Fruit fly (Drosophila melanogaster) whole organism, prepupa: Measurements from ENCODE around the gene DCTN6-p27.

Experiments
- Blimp-1 ChIP-seq: fragments of 200-800 bp; sonication (Bioruptor generic); optimal IDR thresholded peaks from 3 replicates; lab custom pipeline; 2017; ENCODE audit warnings: missing biosample characterization, missing genetic modification characterization, mild to moderate bottlenecking, moderate library complexity, missing genetic modification reagents
- CG10631 ChIP-seq: fragments of 200-800 bp; sonication (Bioruptor generic); optimal IDR thresholded peaks from 2 replicates; lab custom pipeline; 2016; ENCODE audit warnings: missing biosample characterization, missing genetic modification characterization
- CG10669 ChIP-seq: fragments of 200-800 bp; sonication (Bioruptor generic); optimal IDR thresholded peaks from 3 replicates; lab custom pipeline; 2018; ENCODE audit warnings: missing biosample characterization, mild to moderate bottlenecking, missing genetic modification characterization, moderate library complexity
- CG15336 ChIP-seq: fragments of 200-800 bp; sonication (Bioruptor generic); IDR thresholded peaks from 2 replicates; pipeline ENCODE4 v1.3.6; 2022; ENCODE audit warnings: missing biosample characterization, missing genetic modification characterization
- CG16779 ChIP-seq: fragments of 200-800 bp; sonication (Bioruptor generic); optimal IDR thresholded peaks from 3 replicates; lab custom pipeline; 2017; ENCODE audit warnings: missing biosample characterization, mild to moderate bottlenecking, missing genetic modification characterization
- CG32006 ChIP-seq: fragments of 200-800 bp; sonication (Bioruptor generic); optimal IDR thresholded peaks from 3 replicates; lab custom pipeline; 2017; ENCODE audit warnings: missing biosample characterization, mild to moderate bottlenecking, missing genetic modification characterization
- CG34406 ChIP-seq: fragments of 200-800 bp; sonication (Bioruptor generic); optimal IDR thresholded peaks from 3 replicates; lab custom pipeline; 2016; ENCODE audit warnings: missing biosample characterization, missing genetic modification characterization
- CG3919 ChIP-seq: fragments of 200-800 bp; sonication (Bioruptor generic); optimal IDR thresholded peaks from 3 replicates; lab custom pipeline; 2016; ENCODE audit warnings: missing biosample characterization, missing genetic modification characterization
- CG6808 ChIP-seq: fragments of 200-800 bp; sonication (Bioruptor generic); optimal IDR thresholded peaks from 3 replicates; lab custom pipeline; 2017; ENCODE audit warnings: missing biosample characterization, missing genetic modification characterization, mild to moderate bottlenecking, moderate library complexity, missing genetic modification reagents
- CG6854 ChIP-seq: fragments of 200-800 bp; sonication (Bioruptor generic); optimal IDR thresholded peaks from 2 replicates; lab custom pipeline; 2017; ENCODE audit warnings: missing biosample characterization, mild to moderate bottlenecking, missing genetic modification characterization
- CG8119 ChIP-seq: fragments of 200-800 bp; sonication (Bioruptor generic); IDR thresholded peaks from 3 replicates; pipeline ENCODE4 v1.3.6; 2022; ENCODE audit warnings: missing biosample characterization, missing genetic modification characterization
- CG8632 ChIP-seq: fragments of 200-800 bp; sonication (Bioruptor generic); optimal IDR thresholded peaks from 3 replicates; lab custom pipeline; 2016; ENCODE audit warnings: missing biosample characterization, missing genetic modification characterization
- CG9139 ChIP-seq: fragments of 200-800 bp; sonication (Bioruptor generic); optimal IDR thresholded peaks from 3 replicates; lab custom pipeline; 2017; ENCODE audit warnings: missing biosample characterization, mild to moderate bottlenecking, missing genetic modification characterization
- Eip75B ChIP-seq: fragments of 200-800 bp; sonication (Bioruptor generic); optimal IDR thresholded peaks from 3 replicates; lab custom pipeline; 2016; ENCODE audit warnings: missing biosample characterization, missing genetic modification characterization
- Eip78C ChIP-seq: fragments of 200-800 bp; sonication (Bioruptor generic); peaks from one replicate; lab custom pipeline; 2016; ENCODE audit warnings: missing biosample characterization, missing genetic modification characterization
- Eip93F ChIP-seq: fragments of 200-800 bp; sonication (Bioruptor generic); optimal IDR thresholded peaks from 2 replicates; lab custom pipeline; 2016; ENCODE audit warnings: missing biosample characterization, mild to moderate bottlenecking, missing genetic modification characterization
- Hr38 ChIP-seq: sonication (Bioruptor generic); optimal IDR thresholded peaks from 2 replicates; lab custom pipeline; 2016; ENCODE audit warnings: missing biosample characterization, missing genetic modification characterization
- Hr39 ChIP-seq: fragments of 200-800 bp; sonication (Bioruptor generic); optimal IDR thresholded peaks from 2 replicates; lab custom pipeline; 2016; ENCODE audit warnings: missing biosample characterization, missing genetic modification characterization
- Hr4 ChIP-seq: fragments of 200-800 bp; sonication (Bioruptor generic); optimal IDR thresholded peaks from 3 replicates; lab custom pipeline; 2016; ENCODE audit warnings: missing biosample characterization, missing genetic modification characterization
- Met ChIP-seq: fragments of 200-800 bp; sonication (Bioruptor generic); optimal IDR thresholded peaks from 3 replicates; lab custom pipeline; 2016; ENCODE audit warnings: missing biosample characterization, missing genetic modification characterization
- OdsH ChIP-seq: fragments of 200-800 bp; sonication (Bioruptor generic); optimal IDR thresholded peaks from 3 replicates; lab custom pipeline; 2016; ENCODE audit warnings: missing biosample characterization, missing genetic modification characterization
- Sox102F ChIP-seq: fragments of 200-800 bp; sonication (Bioruptor generic); optimal IDR thresholded peaks from 2 replicates; lab custom pipeline; 2016; ENCODE audit warnings: missing biosample characterization, mild to moderate bottlenecking, missing genetic modification characterization
- Sox14 ChIP-seq: fragments of 200-800 bp; sonication (Bioruptor generic); optimal IDR thresholded peaks from 3 replicates; lab custom pipeline; 2016; ENCODE audit warnings: missing biosample characterization, missing genetic modification characterization
- Sox15 ChIP-seq: fragments of 200-800 bp; sonication (Bioruptor generic); optimal IDR thresholded peaks from 3 replicates; lab custom pipeline; 2016; ENCODE audit warnings: missing biosample characterization, missing genetic modification characterization
- achi ChIP-seq: fragments of 200-800 bp; sonication (Bioruptor generic); optimal IDR thresholded peaks from 3 replicates; lab custom pipeline; 2016; ENCODE audit warnings: missing biosample characterization, missing genetic modification characterization
- cyc ChIP-seq: fragments of 200-800 bp; sonication (Bioruptor generic); optimal IDR thresholded peaks from 3 replicates; lab custom pipeline; 2016; ENCODE audit warnings: missing biosample characterization, missing genetic modification characterization
- dac ChIP-seq: fragments of 200-800 bp; sonication (Bioruptor generic); optimal IDR thresholded peaks from 2 replicates; lab custom pipeline; 2017; ENCODE audit warnings: missing biosample characterization, mild to moderate bottlenecking, missing genetic modification characterization
- dsx ChIP-seq: fragments of 200-800 bp; optimal IDR thresholded peaks from 3 replicates; lab custom pipeline; 2019; ENCODE audit warnings: missing biosample characterization, mild to moderate bottlenecking, missing genetic modification characterization, moderate library complexity; ENCODE audit not compliant: poor library complexity, severe bottlenecking
- eg ChIP-seq: fragments of 200-800 bp; sonication (Bioruptor generic); IDR thresholded peaks from 3 replicates; pipeline ENCODE4 v1.3.6; 2022; ENCODE audit warnings: missing biosample characterization, missing genetic modification characterization
- fd59A ChIP-seq: fragments of 200-800 bp; sonication (Bioruptor generic); optimal IDR thresholded peaks from 2 replicates; lab custom pipeline; 2017; ENCODE audit warnings: missing biosample characterization, mild to moderate bottlenecking, missing genetic modification characterization, missing genetic modification reagents
- fd85E ChIP-seq: fragments of 200-800 bp; sonication (Bioruptor generic); optimal IDR thresholded peaks from 3 replicates; lab custom pipeline; 2016; ENCODE audit warnings: missing biosample characterization, missing genetic modification characterization
- fkh ChIP-seq: fragments of 200-800 bp; sonication (Bioruptor generic); optimal IDR thresholded peaks from 3 replicates; lab custom pipeline; 2017; ENCODE audit warnings: missing biosample characterization, mild to moderate bottlenecking, missing genetic modification characterization, moderate library complexity
- lz ChIP-seq: fragments of 200-800 bp; sonication (Bioruptor generic); optimal IDR thresholded peaks from 3 replicates; lab custom pipeline; 2016; ENCODE audit warnings: missing biosample characterization, missing genetic modification characterization
- net ChIP-seq: fragments of 200-800 bp; sonication (Bioruptor generic); optimal IDR thresholded peaks from 3 replicates; lab custom pipeline; 2016; ENCODE audit warnings: missing biosample characterization, missing genetic modification characterization
- salr ChIP-seq, 2 experiments: fragments of 200-800 bp; sonication (Bioruptor generic); optimal IDR thresholded peaks; 3 replicates each; lab custom pipeline; 2016 to 2018; ENCODE audit warnings: missing biosample characterization in 2 of 2, missing genetic modification characterization in 2 of 2, mild to moderate bottlenecking in 1 of 2
- ss ChIP-seq, 2 experiments: fragments of 200-800 bp; sonication (Bioruptor generic); optimal IDR thresholded peaks; 2 replicates in 1 of 2; 3 replicates in 1 of 2; lab custom pipeline; 2017 to 2018; ENCODE audit warnings: mild to moderate bottlenecking in 2 of 2, missing biosample characterization in 2 of 2, missing genetic modification characterization in 2 of 2, moderate library complexity in 1 of 2
- svp ChIP-seq: fragments of 200-800 bp; sonication (Bioruptor generic); peaks from one replicate; lab custom pipeline; 2016; ENCODE audit warnings: missing biosample characterization, missing genetic modification characterization
- topi ChIP-seq: fragments of 200-800 bp; sonication (Bioruptor generic); optimal IDR thresholded peaks from 3 replicates; lab custom pipeline; 2016; ENCODE audit warnings: missing biosample characterization, missing genetic modification characterization
- vri ChIP-seq: fragments of 200-800 bp; sonication (Bioruptor generic); optimal IDR thresholded peaks from 3 replicates; lab custom pipeline; 2016; ENCODE audit warnings: missing biosample characterization, mild to moderate bottlenecking, missing genetic modification characterization

The DCTN6-p27 gene

DNA sequence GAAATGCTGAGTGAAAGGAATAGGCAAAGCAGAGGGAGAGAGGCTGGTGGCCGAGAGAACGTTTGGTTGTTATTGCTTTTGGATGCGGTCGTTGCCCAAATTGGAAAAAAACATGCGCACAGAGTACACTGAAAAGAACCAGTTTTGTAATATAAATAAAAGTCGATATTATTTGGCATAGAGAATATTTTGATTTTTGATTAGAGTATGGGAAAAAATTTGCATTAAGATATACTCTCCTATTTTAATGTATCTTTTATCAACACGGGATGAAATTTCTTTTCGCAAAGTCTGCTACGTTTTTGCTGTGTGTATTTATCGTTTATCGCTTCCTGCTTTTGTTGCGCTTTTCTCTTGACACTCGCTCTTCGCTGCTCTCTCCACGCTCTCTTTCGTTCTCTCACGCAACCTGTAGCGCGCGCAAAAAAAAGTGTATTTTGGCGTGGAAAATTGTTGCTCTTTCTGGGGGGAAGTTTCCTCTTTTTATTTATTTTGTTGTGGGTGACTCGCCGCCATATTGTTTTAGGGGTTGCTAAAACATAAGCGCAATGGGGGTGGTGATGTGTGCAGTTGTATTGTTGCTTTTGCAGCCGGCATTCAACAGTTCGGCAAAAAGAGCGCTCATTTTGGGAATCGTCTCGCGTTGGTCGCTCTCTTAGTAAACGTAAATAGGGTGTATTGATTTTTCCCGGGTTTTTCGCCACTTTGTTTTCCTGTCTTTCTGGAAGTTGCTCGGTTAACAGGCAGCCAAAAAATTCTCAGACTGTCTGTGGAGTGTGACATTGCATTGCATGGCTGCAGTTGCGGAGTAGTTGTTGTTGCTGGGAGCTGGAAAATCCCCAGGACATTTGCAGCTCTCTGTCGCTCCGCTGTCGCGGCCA lies 33.0 kb downstream of the DCTN6-p27 start (continued):
- TF ChIP-seq Met (GFP tag; lab: Kevin White, UChicago) (peak; percentile 97), CG10631 (peak; percentile 96), ss (GFP tag; optimal IDR thresholded peaks at IDR 0.05; lab: Kevin White, UChicago) (peak; percentile 78 to 87), lz (peak; percentile 95), CG3919 (GFP tag; lab: Kevin White, UChicago) (peak; percentile 97), eg (GFP tag; lab: Robert Waterston, UW) (peak; percentile 98), vri (GFP tag; lab: Kevin White, UChicago) (peak; percentile 89), fd85E (GFP tag; lab: Kevin White, UChicago) (peak; percentile 83), Sox15 (peak; percentile 89), CG16779 (tag; lab: Kevin White, UChicago) (peak; percentile 88), Eip75B (GFP tag; lab: Kevin White, UChicago) (peak; percentile 97), CG34406 (GFP tag; lab: Kevin White, UChicago) (peak; percentile 95), dac (GFP tag; lab: Kevin White, UChicago) (peak; percentile 90), CG32006 (GFP tag; lab: Kevin White, UChicago) (peak; percentile 98), fkh (GFP tag; lab: Kevin White, UChicago) (peak; percentile 72), svp (GFP tag; lab: Kevin White, UChicago) (peak; percentile 98), salr (GFP tag; optimal IDR thresholded peaks at IDR 0.05; lab: Kevin White, UChicago) (peak; percentile 66 to 95), Hr4 (peak; percentile 99), Eip93F (peak; percentile 85), achi (peak; percentile 97), fd59A (peak; percentile 79), CG15336 (peak; percentile 99), CG9139 (GFP tag; lab: Kevin White, UChicago) (peak; percentile 74), Blimp-1 (GFP tag; lab: Kevin White, UChicago) (peak; percentile 76), Sox102F (GFP tag; lab: Kevin White, UChicago) (peak; percentile 95), net (GFP tag; lab: Kevin White, UChicago) (peak; percentile 97), cyc (GFP tag; lab: Kevin White, UChicago) (peak; percentile 94), topi (GFP tag; lab: Kevin White, UChicago) (peak; percentile 96), CG8119 (GFP tag; lab: Robert Waterston, UW) (peak; percentile 99), Hr38 (peak; percentile 82), CG8632 (peak; percentile 92), CG6808 (GFP tag; lab: Kevin White, UChicago) (peak; percentile 87)

- no peak for TF ChIP-seq ss (GFP tag; optimal IDR thresholded peaks at IDR 0.05; lab: Kevin White, UChicago)
- TF ChIP-seq Eip78C (GFP tag; lab: Kevin White, UChicago), result peak; percentile 66
- peak; percentile 39 for TF ChIP-seq dsx (GFP tag; lab: Kevin White, UChicago)
- TF ChIP-seq Sox14 (GFP tag; lab: Kevin White, UChicago), result peak; percentile 56
Observed at dm6 chr2L:19165998-19166397, 33.9 kb downstream of the DCTN6-p27 start.

DNA sequence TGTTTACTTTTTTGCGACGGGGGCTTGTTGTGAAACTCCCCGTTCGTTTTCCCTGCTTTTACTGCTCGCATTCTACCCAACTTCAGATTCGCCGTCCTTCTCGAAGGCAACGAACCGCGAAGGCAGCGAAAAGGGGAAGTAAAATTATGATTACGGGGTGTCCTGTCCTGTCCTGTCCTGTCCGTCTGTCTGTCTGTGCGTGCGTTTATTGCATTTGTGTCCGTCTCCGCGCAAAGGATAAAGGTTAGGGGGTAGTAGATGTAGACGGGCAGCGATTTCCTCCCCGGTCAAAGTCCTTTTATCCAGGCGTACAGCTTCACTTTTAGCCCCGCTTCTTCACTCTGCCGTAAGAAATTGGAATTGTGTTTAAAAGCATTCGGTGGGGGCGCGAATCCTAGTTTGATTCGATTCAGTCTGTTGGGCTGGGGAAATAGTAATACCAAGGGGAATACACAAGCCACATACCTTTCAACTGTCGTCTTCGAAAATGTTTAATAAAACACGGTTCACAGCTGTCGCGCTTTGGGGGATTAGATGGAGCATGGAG lies 35.1 kb downstream of the DCTN6-p27 start:
- TF ChIP-seq CG6854 (GFP tag; lab: Kevin White, UChicago) (no peak), CG10669 (no peak), ss (GFP tag; optimal IDR thresholded peaks at IDR 0.05; lab: Kevin White, UChicago) (peak; percentile 3 to 17), topi (GFP tag; lab: Kevin White, UChicago) (no peak), OdsH (GFP tag; lab: Kevin White, UChicago) (no peak), CG6808 (GFP tag; lab: Kevin White, UChicago) (no peak), Hr39 (GFP tag; lab: Kevin White, UChicago) (no peak), dac (GFP tag; lab: Kevin White, UChicago) (no peak)
